Fruit fly (Drosophila melanogaster): ENCODE results near the gene Rph.
A peak's percentile ranks its signal among the peaks of the same experiment; 100 is the strongest.

Gene Rph

DNA sequence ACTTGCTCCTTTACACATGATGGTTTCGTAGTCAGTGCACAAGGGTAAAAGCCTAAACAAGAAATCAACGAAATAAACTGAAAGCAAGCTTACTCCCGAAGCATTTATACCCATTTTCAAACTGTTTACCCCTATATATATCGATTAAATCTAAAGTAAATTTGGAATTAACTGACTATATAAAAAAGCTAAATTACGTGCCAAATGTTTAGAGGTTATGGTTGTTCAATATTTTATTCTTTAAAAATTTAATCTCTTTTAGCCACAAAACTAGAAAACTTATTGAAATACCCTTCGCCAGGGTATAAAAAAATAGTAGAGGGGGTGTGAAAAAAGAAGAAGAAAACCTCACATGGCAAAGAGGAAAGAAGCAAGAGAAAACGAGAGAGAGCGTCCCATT is 25.7 kb downstream of the Rph start (continued):
- no peak for TF ChIP-seq CG10462 (GFP tag; optimal IDR thresholded peaks at IDR 0.05)
- TF ChIP-seq Hey (tag; optimal IDR thresholded peaks at IDR 0.05) = no peak
- no peak for TF ChIP-seq gcm2 (GFP tag; optimal IDR thresholded peaks at IDR 0.05)
- peak; percentile 38 for TF ChIP-seq CG16815 (GFP tag; optimal IDR thresholded peaks at IDR 0.05)
- TF ChIP-seq ci (GFP tag; IDR thresholded peaks at IDR 0.05) = peak; percentile 21; the same call in 1 of the 3 replicates
- 0 out of 2 replicates have a peak, but pooled peaks have one; percentile 17 for TF ChIP-seq CG1024 (GFP tag; IDR thresholded peaks at IDR 0.05)
- no peak for TF ChIP-seq Hr39 (optimal IDR thresholded peaks at IDR 0.05)
- no peak for TF ChIP-seq CG3726 (GFP tag; IDR thresholded peaks at IDR 0.05)
- TF ChIP-seq CG18011 (GFP tag; optimal IDR thresholded peaks at IDR 0.05) = peak; percentile 6
- TF ChIP-seq Fer3 (tag; optimal IDR thresholded peaks at IDR 0.05) = peak; percentile 67
- peak in 1 of 2 experiments; percentile 28 for TF ChIP-seq Trl (optimal IDR thresholded peaks at IDR 0.05)
- peak; percentile 15 for TF ChIP-seq Trl (GFP tag; optimal IDR thresholded peaks at IDR 0.05)
- no peak for TF ChIP-seq CG13894 (tag; optimal IDR thresholded peaks at IDR 0.05)
- TF ChIP-seq CG18599 (GFP tag; optimal IDR thresholded peaks at IDR 0.05) = peak; percentile 82
- no peak for TF ChIP-seq CG34422 (GFP tag; IDR thresholded peaks at IDR 0.05)
- peak; percentile 72 for TF ChIP-seq grau (tag; optimal IDR thresholded peaks at IDR 0.05)
- TF ChIP-seq CG10565 (GFP tag; optimal IDR thresholded peaks at IDR 0.05) = no peak
- no peak for TF ChIP-seq Asciz (GFP tag; optimal IDR thresholded peaks at IDR 0.05)
- no peak for TF ChIP-seq CG4854 (GFP tag; optimal IDR thresholded peaks at IDR 0.05)
- TF ChIP-seq CG7963 (GFP tag; IDR thresholded peaks at IDR 0.05; ENCODE audit: partially characterized antibody) = no peak
- TF ChIP-seq CG6813 (GFP tag; optimal IDR thresholded peaks at IDR 0.05) = peak; percentile 2
- no peak for TF ChIP-seq TFAM (GFP tag; optimal IDR thresholded peaks at IDR 0.05)
- no peak for TF ChIP-seq Adf1 (GFP tag; IDR thresholded peaks at IDR 0.05)
- peak; percentile 59 for TF ChIP-seq gsb-n (tag; optimal IDR thresholded peaks at IDR 0.05)
- TF ChIP-seq CG11560 (tag; IDR thresholded peaks at IDR 0.05) = no peak
- peak; percentile 16 for TF ChIP-seq Fer2 (tag; optimal IDR thresholded peaks at IDR 0.05)
- peak; percentile 77 for TF ChIP-seq CG31441 (GFP tag; IDR thresholded peaks at IDR 0.05)
- no peak for TF ChIP-seq CG34376 (GFP tag; optimal IDR thresholded peaks at IDR 0.05)
- TF ChIP-seq abd-A (tag; optimal IDR thresholded peaks at IDR 0.05) = no peak
- TF ChIP-seq Bgb (GFP tag; IDR thresholded peaks at IDR 0.05; ENCODE audit: partially characterized antibody) = no peak
- no peak for TF ChIP-seq bbx (GFP tag; IDR thresholded peaks at IDR 0.05; ENCODE audit: partially characterized antibody)
- no peak for TF ChIP-seq Usf (GFP tag; optimal IDR thresholded peaks at IDR 0.05)
- TF ChIP-seq ash1 (GFP tag; optimal IDR thresholded peaks at IDR 0.05) = no peak
- TF ChIP-seq CG9437 (GFP tag; optimal IDR thresholded peaks at IDR 0.05) = peak; percentile 23
- no peak for TF ChIP-seq repo (GFP tag; optimal IDR thresholded peaks at IDR 0.05)
- TF ChIP-seq CG6791 (GFP tag; IDR thresholded peaks at IDR 0.05; ENCODE audit: partially characterized antibody) = no peak
- peak; percentile 39 for TF ChIP-seq bcd (GFP tag; optimal IDR thresholded peaks at IDR 0.05)
- TF ChIP-seq CG11723 (GFP tag; optimal IDR thresholded peaks at IDR 0.05) = peak; percentile 21
- TF ChIP-seq HLH54F (GFP tag; optimal IDR thresholded peaks at IDR 0.05) = no peak
- no peak for TF ChIP-seq mirr (GFP tag; optimal IDR thresholded peaks at IDR 0.05)
- TF ChIP-seq B-H2 (GFP tag; optimal IDR thresholded peaks at IDR 0.05) = no peak
- peak; percentile 45; the same call in 1 of the 3 replicates for TF ChIP-seq so (GFP tag; IDR thresholded peaks at IDR 0.05)
- TF ChIP-seq lbe (GFP tag; optimal IDR thresholded peaks at IDR 0.05) = no peak
- TF ChIP-seq tx (GFP tag; optimal IDR thresholded peaks at IDR 0.05) = peak; percentile 30
- TF ChIP-seq CG12071 (GFP tag; optimal IDR thresholded peaks at IDR 0.05) = no peak
- peak; percentile 22; the same call in 1 of the 2 replicates for TF ChIP-seq al (GFP tag; IDR thresholded peaks at IDR 0.05)
- TF ChIP-seq CG8281 (tag; optimal IDR thresholded peaks at IDR 0.05) = peak; percentile 21
- TF ChIP-seq Elba2 (GFP tag; optimal IDR thresholded peaks at IDR 0.05) = no peak
- no peak for TF ChIP-seq nom (GFP tag; optimal IDR thresholded peaks at IDR 0.05)
- TF ChIP-seq CTCF (GFP tag; optimal IDR thresholded peaks at IDR 0.05) = no peak
- no peak for TF ChIP-seq crol (GFP tag; IDR thresholded peaks at IDR 0.05)
- no peak for TF ChIP-seq CG4282 (GFP tag; optimal IDR thresholded peaks at IDR 0.05)

Data from whole organism, embryonic.